Worm (Caenorhabditis elegans): ENCODE results near the gene clh-5.

Gene clh-5

DNA sequence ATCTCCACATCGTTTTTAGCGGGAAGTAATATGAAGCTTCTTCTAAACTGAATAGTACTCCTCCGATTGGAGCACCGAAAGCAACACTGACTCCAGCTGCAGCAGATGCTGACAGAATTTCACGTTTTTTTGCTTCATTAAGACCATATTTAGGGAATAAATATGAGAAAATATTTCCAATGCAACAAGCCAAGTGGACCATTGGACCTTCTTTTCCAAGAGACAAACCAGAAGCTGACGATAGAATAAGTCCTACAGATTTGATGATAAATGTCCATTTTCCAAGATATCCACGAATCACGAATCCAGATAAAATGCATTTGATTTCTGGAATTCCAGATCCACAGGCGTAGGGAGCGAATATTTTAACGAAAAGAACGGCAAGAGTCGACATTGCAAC lies 1.1 kb downstream of the clh-5 start:
- TF ChIP-seq let-607 (tag; optimal IDR thresholded peaks at IDR 0.05) (no peak), lsy-27 (tag; optimal IDR thresholded peaks at IDR 0.05; ENCODE audit: borderline replicate concordance, insufficient read depth) (no peak), nhr-80 (tag; optimal IDR thresholded peaks at IDR 0.05) (no peak), rec-8 (tag; optimal IDR thresholded peaks at IDR 0.05) (no peak), Y67H2A.10 (GFP tag; conservative IDR thresholded peaks at IDR 0.05) (no peak), die-1 (tag; optimal IDR thresholded peaks at IDR 0.05) (no peak), efl-1 (GFP tag; optimal IDR thresholded peaks at IDR 0.05) (no peak), ceh-91 (GFP tag; IDR thresholded peaks at IDR 0.05) (no peak), atf-7 (tag; optimal IDR thresholded peaks at IDR 0.05) (no peak), madf-10 (tag; optimal IDR thresholded peaks at IDR 0.05) (no peak), gei-17 (GFP tag; optimal IDR thresholded peaks at IDR 0.05) (no peak), ztf-3 (GFP tag; optimal IDR thresholded peaks at IDR 0.05) (no peak), cebp-2 (GFP tag; IDR thresholded peaks at IDR 0.05) (no peak), ztf-6 (GFP tag; IDR thresholded peaks at IDR 0.05) (no peak)

DNA sequence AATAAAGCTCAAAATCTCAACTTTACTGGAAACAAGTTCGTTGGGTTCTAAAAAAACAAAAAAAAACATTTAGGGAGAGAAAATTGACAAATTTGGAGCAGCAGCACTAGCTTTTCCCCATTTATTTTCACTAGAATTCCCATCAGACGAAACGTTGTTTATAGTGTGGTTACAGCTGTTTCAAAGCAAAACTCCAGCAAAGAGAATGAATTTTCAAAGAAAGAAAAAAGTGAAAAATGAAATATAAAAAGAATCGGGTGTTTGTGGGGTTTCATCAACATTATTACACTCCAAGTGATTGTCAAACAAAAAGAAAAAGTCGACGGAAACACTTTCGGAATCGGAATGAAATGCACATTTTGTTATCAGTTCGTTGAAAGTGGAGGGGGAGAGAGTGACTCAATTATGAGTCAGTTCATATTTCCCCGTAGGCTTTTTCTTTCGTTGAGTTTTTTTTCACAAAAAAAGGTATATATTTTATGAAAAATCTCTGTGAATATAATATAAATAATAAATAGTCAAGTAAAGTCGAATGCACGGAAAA lies 4.1 kb downstream of the clh-5 start:
- TF ChIP-seq ztf-18 (tag; optimal IDR thresholded peaks at IDR 0.05) (peak; percentile 0), sea-2 (GFP tag; IDR thresholded peaks at IDR 0.05) (no peak), nhr-80 (tag; optimal IDR thresholded peaks at IDR 0.05) (peak; percentile 80)

ce11 chrII:9093584-9093983 lies 4.8 kb downstream of the clh-5 start, which contains the start of gene C07H4.1:
TSS of gene C07H4.1 (minus strand) at chrII:9093684.
- TF ChIP-seq snpc-4 (GFP tag; optimal IDR thresholded peaks at IDR 0.05) (no peak), snpc-4 (tag; optimal IDR thresholded peaks at IDR 0.05) (no peak), T07F8.4 (tag; optimal IDR thresholded peaks at IDR 0.05) (no peak), mel-28 (tag; optimal IDR thresholded peaks at IDR 0.05; ENCODE audit: borderline replicate concordance) (no peak), B0261.1 (tag; optimal IDR thresholded peaks at IDR 0.05) (no peak), dpff-1 (tag; optimal IDR thresholded peaks at IDR 0.05) (no peak)

DNA sequence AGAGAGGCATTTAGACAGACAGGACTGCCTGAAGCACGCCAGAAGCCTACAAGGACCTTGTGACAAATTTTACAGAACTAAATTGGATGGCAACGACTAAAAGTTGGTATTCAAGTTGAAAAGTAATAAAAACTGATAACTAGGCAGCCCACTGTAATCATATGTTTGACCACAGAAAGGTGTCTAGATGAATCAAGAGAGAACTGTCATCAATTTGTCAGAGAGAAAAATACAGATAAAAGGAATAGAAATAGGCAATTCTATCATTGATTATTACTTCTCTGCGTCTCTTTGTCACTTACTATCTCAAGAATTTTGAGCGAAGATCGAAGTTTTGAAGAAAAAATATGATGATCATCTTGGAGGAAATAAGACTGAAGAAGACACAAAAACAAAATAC lies 5.5 kb downstream of the clh-5 start:
- TF ChIP-seq rpc-1 (optimal IDR thresholded peaks at IDR 0.05) (no peak), rpc-1 (tag; optimal IDR thresholded peaks at IDR 0.05) (no peak), nhr-80 (tag; optimal IDR thresholded peaks at IDR 0.05) (peak; percentile 80)

- TF ChIP-seq ccch-3 (GFP tag; optimal IDR thresholded peaks at IDR 0.05) (no peak), mes-4 (tag; optimal IDR thresholded peaks at IDR 0.05) (no peak)
Measured at ce11 chrII:9086308-9086707, 12.1 kb downstream of the clh-5 start, which contains the start of gene hlh-3. TSS of gene hlh-3 (plus strand) at chrII:9086608.

- TF ChIP-seq nhr-80 (tag; optimal IDR thresholded peaks at IDR 0.05) (peak; percentile 4), ceh-79 (tag; optimal IDR thresholded peaks at IDR 0.05) (no peak)
Measured at ce11 chrII:9083093-9083492, 15.3 kb downstream of the clh-5 start, which contains the start of gene sysm-1. TSS of gene sysm-1 (minus strand) at chrII:9083193.

DNA sequence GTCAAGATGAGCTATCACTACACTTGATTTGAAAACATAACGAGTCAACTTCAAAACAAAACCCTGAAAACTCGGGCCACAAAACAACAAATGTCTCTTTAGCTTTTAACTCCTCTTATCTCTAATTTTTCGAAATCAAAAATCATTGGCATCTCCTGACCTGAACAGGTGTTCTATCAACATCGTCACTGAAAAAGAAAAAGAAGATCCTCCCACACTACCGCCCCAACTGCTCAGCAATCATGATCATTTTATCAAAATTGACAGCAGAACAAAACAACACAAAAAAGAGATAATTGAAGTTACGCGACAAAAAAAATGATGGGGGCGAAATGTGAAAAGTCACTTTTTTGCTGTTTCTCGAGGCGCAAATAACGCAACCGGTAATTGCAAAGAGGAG lies 20.1 kb downstream of the clh-5 start:
- no peak for TF ChIP-seq egl-18 (GFP tag; IDR thresholded peaks at IDR 0.05)
- TF ChIP-seq ceh-91 (GFP tag; IDR thresholded peaks at IDR 0.05) = no peak
- TF ChIP-seq ztf-6 (GFP tag; IDR thresholded peaks at IDR 0.05) = no peak
